Fruit fly (Drosophila melanogaster) whole organism, embryonic: ENCODE data around the gene Mon1.

ENCODE experiments used
- Asciz ChIP-seq: fragments of 200-800 bp; sonication (Bioruptor generic); optimal IDR thresholded peaks from 2 replicates; lab custom pipeline; 2017; ENCODE audit warnings: missing biosample characterization, mild to moderate bottlenecking, missing genetic modification characterization, missing genetic modification reagents
- Bdp1 ChIP-seq: fragments of 200-800 bp; sonication (Bioruptor generic); optimal IDR thresholded peaks from 3 replicates; lab custom pipeline; 2016; ENCODE audit warnings: missing biosample characterization, missing genetic modification characterization
- CG10209 ChIP-seq: fragments of 200-800 bp; sonication (Bioruptor generic); optimal IDR thresholded peaks from 3 replicates; lab custom pipeline; 2017; ENCODE audit warnings: missing biosample characterization, mild to moderate bottlenecking, missing genetic modification characterization, missing genetic modification reagents
- CG10274 ChIP-seq: fragments of 200-800 bp; sonication (Bioruptor generic); optimal IDR thresholded peaks from 3 replicates; lab custom pipeline; 2017; ENCODE audit warnings: missing biosample characterization, mild to moderate bottlenecking, missing genetic modification characterization
- CG11085 ChIP-seq: fragments of 200-800 bp; sonication (Bioruptor generic); IDR thresholded peaks from 2 replicates; pipeline ENCODE4 v1.3.6; 2022; ENCODE audit warnings: missing biosample characterization, missing genetic modification characterization
- CG11093 ChIP-seq: fragments of 200-800 bp; sonication (Bioruptor generic); IDR thresholded peaks from 3 replicates; pipeline ENCODE4 v1.3.6; 2022; ENCODE audit warnings: missing biosample characterization, missing genetic modification characterization
- CG11696 ChIP-seq: fragments of 200-800 bp; sonication (Bioruptor generic); IDR thresholded peaks from 2 replicates; pipeline ENCODE4 v1.3.6; 2022; ENCODE audit warnings: missing biosample characterization, missing genetic modification characterization
- CG11723 ChIP-seq: fragments of 200-800 bp; sonication (Bioruptor generic); optimal IDR thresholded peaks from 2 replicates; lab custom pipeline; 2017; ENCODE audit warnings: missing biosample characterization, mild to moderate bottlenecking, missing genetic modification characterization
- CG12236 ChIP-seq: fragments of 200-800 bp; sonication (Bioruptor generic); optimal IDR thresholded peaks from 2 replicates; lab custom pipeline; 2016; ENCODE audit warnings: missing biosample characterization, missing genetic modification characterization
- CG13296 ChIP-seq: fragments of 200-800 bp; sonication (Bioruptor generic); optimal IDR thresholded peaks from 3 replicates; lab custom pipeline; 2018; ENCODE audit warnings: missing biosample characterization, mild to moderate bottlenecking, missing genetic modification characterization
- CG15696 ChIP-seq: fragments of 200-800 bp; sonication (Bioruptor generic); optimal IDR thresholded peaks from 2 replicates; lab custom pipeline; 2019; ENCODE audit warnings: missing biosample characterization, mild to moderate bottlenecking, missing genetic modification characterization, moderate library complexity
- CG16863 ChIP-seq: fragments of 200-800 bp; sonication (Bioruptor generic); optimal IDR thresholded peaks from 3 replicates; lab custom pipeline; 2016; ENCODE audit warnings: missing biosample characterization, missing genetic modification characterization
- CG17328 ChIP-seq: fragments of 200-800 bp; sonication (Bioruptor generic); IDR thresholded peaks from 2 replicates; pipeline ENCODE4 v1.3.6; 2022; ENCODE audit warnings: missing biosample characterization, missing genetic modification characterization
- CG18599 ChIP-seq: fragments of 200-800 bp; sonication (Bioruptor generic); optimal IDR thresholded peaks from 3 replicates; lab custom pipeline; 2017; ENCODE audit warnings: missing biosample characterization, missing genetic modification characterization, mild to moderate bottlenecking, moderate library complexity, missing genetic modification reagents
- CG2678 ChIP-seq: fragments of 200-800 bp; sonication (Bioruptor generic); optimal IDR thresholded peaks from 3 replicates; lab custom pipeline; 2019; ENCODE audit warnings: missing biosample characterization, mild to moderate bottlenecking, missing genetic modification characterization, moderate library complexity
- CG2889 ChIP-seq: fragments of 200-800 bp; sonication (Bioruptor generic); IDR thresholded peaks from 3 replicates; pipeline ENCODE4 v1.3.6; 2022; ENCODE audit warnings: missing biosample characterization, missing genetic modification characterization
- CG34224 ChIP-seq: fragments of 200-800 bp; sonication (Bioruptor generic); IDR thresholded peaks from 3 replicates; pipeline ENCODE4 v1.3.6; 2022; ENCODE audit warnings: missing biosample characterization, missing genetic modification characterization; ENCODE audit not compliant: partially characterized antibody
- CG8290 ChIP-seq, 3 experiments: fragments of 200-800 bp; sonication (Bioruptor generic); optimal IDR thresholded peaks; 2 replicates each; lab custom pipeline; 2016 to 2019; ENCODE audit warnings: missing biosample characterization in 3 of 3, missing genetic modification characterization in 3 of 3, mild to moderate bottlenecking in 2 of 3, moderate library complexity in 1 of 3
- CG9609 ChIP-seq: fragments of 200-800 bp; sonication (Bioruptor generic); optimal IDR thresholded peaks from 3 replicates; lab custom pipeline; 2016; ENCODE audit warnings: missing biosample characterization, missing genetic modification characterization
- CTCF ChIP-seq: fragments of 200-800 bp; sonication (Bioruptor generic); optimal IDR thresholded peaks from 2 replicates; lab custom pipeline; 2017; ENCODE audit warnings: missing biosample characterization, mild to moderate bottlenecking, missing genetic modification characterization, moderate library complexity
- Doc2 ChIP-seq: fragments of 200-800 bp; sonication (Bioruptor generic); IDR thresholded peaks from 2 replicates; pipeline ENCODE4 v1.3.6; 2022; ENCODE audit warnings: missing biosample characterization, missing genetic modification characterization
- Dp ChIP-seq: fragments of 200-800 bp; sonication (Bioruptor generic); optimal IDR thresholded peaks from 2 replicates; lab custom pipeline; 2018; ENCODE audit warnings: missing biosample characterization, mild to moderate bottlenecking, missing genetic modification characterization, moderate library complexity
- Hmr ChIP-seq: fragments of 200-800 bp; sonication (Bioruptor generic); optimal IDR thresholded peaks from 3 replicates; lab custom pipeline; 2017; ENCODE audit warnings: mild to moderate bottlenecking, missing biosample characterization, missing genetic modification reagents, missing genetic modification characterization
- Hmx ChIP-seq: fragments of 200-800 bp; sonication (Bioruptor generic); optimal IDR thresholded peaks from 2 replicates; lab custom pipeline; 2016; ENCODE audit warnings: missing biosample characterization, missing genetic modification characterization
- Hr78 ChIP-seq, 2 experiments: fragments of 200-800 bp in 1 of 2; fragments of >200 bp in 1 of 2; sonication (Bioruptor generic) in 1 of 2; optimal IDR thresholded peaks; 2 replicates each; lab custom pipeline; 2017 to 2019; ENCODE audit warnings: missing biosample characterization in 2 of 2, missing genetic modification characterization in 2 of 2, mild to moderate bottlenecking in 1 of 2, moderate library complexity in 1 of 2
- MESR4 ChIP-seq: fragments of 200-800 bp; sonication (Bioruptor generic); optimal IDR thresholded peaks from 2 replicates; lab custom pipeline; 2018; ENCODE audit warnings: missing biosample characterization, mild to moderate bottlenecking, missing genetic modification characterization, moderate library complexity
- MTF-1 ChIP-seq: fragments of 200-800 bp; sonication (Bioruptor generic); optimal IDR thresholded peaks from 2 replicates; lab custom pipeline; 2018; ENCODE audit warnings: missing biosample characterization, mild to moderate bottlenecking, missing genetic modification characterization, borderline replicate concordance
- Mad ChIP-seq: fragments of 200-800 bp; sonication (Bioruptor generic); optimal IDR thresholded peaks from 2 replicates; lab custom pipeline; 2016; ENCODE audit warnings: missing biosample characterization, missing genetic modification characterization
- Nf-YB ChIP-seq: fragments of 200-800 bp; sonication (Bioruptor generic); optimal IDR thresholded peaks from 3 replicates; lab custom pipeline; 2019; ENCODE audit warnings: missing biosample characterization, mild to moderate bottlenecking, missing genetic modification characterization, moderate library complexity
- Opbp ChIP-seq: fragments of 200-800 bp; sonication (Bioruptor generic); IDR thresholded peaks from 3 replicates; pipeline ENCODE4 v1.3.6; 2022; ENCODE audit warnings: missing biosample characterization, missing genetic modification characterization; ENCODE audit not compliant: partially characterized antibody
- bab2 ChIP-seq: fragments of 200-800 bp; sonication (Bioruptor generic); optimal IDR thresholded peaks from 2 replicates; lab custom pipeline; 2016; ENCODE audit warnings: missing biosample characterization, missing genetic modification characterization
- cato ChIP-seq: fragments of 200-800 bp; sonication (Bioruptor generic); optimal IDR thresholded peaks from 2 replicates; lab custom pipeline; 2016; ENCODE audit warnings: missing biosample characterization, missing genetic modification characterization, borderline replicate concordance
- danr ChIP-seq: fragments of 200-800 bp; sonication (Bioruptor generic); IDR thresholded peaks from 2 replicates; pipeline ENCODE4 v1.3.6; 2022; ENCODE audit warnings: missing biosample characterization, missing genetic modification characterization
- dmrt99B ChIP-seq: fragments of 200-800 bp; sonication (Bioruptor generic); optimal IDR thresholded peaks from 2 replicates; lab custom pipeline; 2018; ENCODE audit warnings: missing biosample characterization, mild to moderate bottlenecking, missing genetic modification characterization, moderate library complexity
- eyg ChIP-seq: fragments of 200-800 bp; sonication (Bioruptor generic); optimal IDR thresholded peaks from 3 replicates; lab custom pipeline; 2016; ENCODE audit warnings: missing biosample characterization, missing genetic modification characterization
- gsb-n ChIP-seq: fragments of 200-800 bp; sonication (Bioruptor generic); optimal IDR thresholded peaks from 3 replicates; lab custom pipeline; 2018; ENCODE audit warnings: missing biosample characterization, mild to moderate bottlenecking, missing genetic modification characterization
- kni ChIP-seq: fragments of 200-800 bp; sonication (Bioruptor generic); optimal IDR thresholded peaks from 3 replicates; lab custom pipeline; 2017; ENCODE audit warnings: mild to moderate bottlenecking, missing biosample characterization, missing genetic modification reagents, missing genetic modification characterization
- lmd ChIP-seq: fragments of 200-800 bp; sonication (Bioruptor generic); IDR thresholded peaks from 2 replicates; pipeline ENCODE4 v1.3.6; 2022; ENCODE audit warnings: missing biosample characterization, missing genetic modification characterization
- lov ChIP-seq, 2 experiments: fragments of 200-800 bp in 1 of 2; fragments of >200 bp in 1 of 2; sonication (Bioruptor generic) in 1 of 2; IDR thresholded peaks in 1 of 2; optimal IDR thresholded peaks in 1 of 2; 2 replicates in 1 of 2; 3 replicates in 1 of 2; pipeline versions ENCODE4 v1.3.6 to Lab custom; 2017 to 2022; ENCODE audit warnings: missing biosample characterization in 1 of 2, missing genetic modification characterization in 1 of 2
- otp ChIP-seq: fragments of 200-800 bp; sonication (Bioruptor generic); IDR thresholded peaks from 3 replicates; pipeline ENCODE4, ENCODE4 v1.3.6; 2022; ENCODE audit warnings: missing biosample characterization, missing genetic modification characterization
- pros ChIP-seq: fragments of 200-800 bp; sonication (Bioruptor generic); optimal IDR thresholded peaks from 3 replicates; lab custom pipeline; 2019; ENCODE audit warnings: missing biosample characterization, mild to moderate bottlenecking, missing genetic modification characterization, moderate library complexity
- scrt ChIP-seq: fragments of 200-800 bp; sonication (Bioruptor generic); optimal IDR thresholded peaks from 2 replicates; lab custom pipeline; 2018; ENCODE audit warnings: missing biosample characterization, mild to moderate bottlenecking, missing genetic modification characterization, moderate library complexity
- sim ChIP-seq: fragments of 200-800 bp; sonication (Bioruptor generic); IDR thresholded peaks from 2 replicates; pipeline ENCODE4 v1.3.6; 2022; ENCODE audit warnings: missing biosample characterization, missing genetic modification characterization
- sima ChIP-seq: fragments of 200-800 bp; sonication (Bioruptor generic); optimal IDR thresholded peaks from 2 replicates; lab custom pipeline; 2016; ENCODE audit warnings: missing biosample characterization, missing genetic modification characterization
- tio ChIP-seq: fragments of 200-800 bp; sonication (Bioruptor generic); optimal IDR thresholded peaks from 2 replicates; lab custom pipeline; 2017; ENCODE audit warnings: missing biosample characterization, missing genetic modification characterization, inconsistent platforms
- trem ChIP-seq: fragments of 200-800 bp; optimal IDR thresholded peaks from 3 replicates; lab custom pipeline; 2019; ENCODE audit warnings: missing biosample characterization, mild to moderate bottlenecking, missing genetic modification characterization, moderate library complexity
- trh ChIP-seq: fragments of 200-800 bp; sonication (Bioruptor generic); optimal IDR thresholded peaks from 2 replicates; lab custom pipeline; 2016; ENCODE audit warnings: missing biosample characterization, missing genetic modification characterization
- twi ChIP-seq: fragments of 200-800 bp; optimal IDR thresholded peaks from 2 replicates; lab custom pipeline; 2019; ENCODE audit warnings: missing biosample characterization, mild to moderate bottlenecking, missing genetic modification characterization, moderate library complexity

The Mon1 gene

dm6 chr2L:4837772-4838397, 12.6 kb upstream of the Mon1 start, which contains the start of the genes tank and CG12194 (continued):
- peak; percentile 99 for TF ChIP-seq CG2889 (GFP tag; lab: Robert Waterston, UW)
- TF ChIP-seq Asciz (GFP tag; lab: Kevin White, UChicago) = peak; percentile 99
- TF ChIP-seq CG2678 = peak; percentile 98
- peak; percentile 95 for TF ChIP-seq scrt (GFP tag; lab: Kevin White, UChicago)
- TF ChIP-seq CG15696 (tag; lab: Kevin White, UChicago) = peak; percentile 86
- TF ChIP-seq CG11723 (GFP tag; lab: Kevin White, UChicago) = peak; percentile 98
- TF ChIP-seq MESR4 = peak; percentile 99
- TF ChIP-seq Mad (GFP tag; lab: Kevin White, UChicago) = peak; percentile 99
- TF ChIP-seq CG11093 (GFP tag; lab: Robert Waterston, UW) = peak; percentile 99
- TF ChIP-seq Dp (GFP tag; lab: Kevin White, UChicago) = peak; percentile 42
- peak; percentile 61; the same call in 1 of the 3 replicates for TF ChIP-seq Opbp
- peak; percentile 98 for TF ChIP-seq MTF-1 (GFP tag; lab: Kevin White, UChicago)
- TF ChIP-seq otp = peak; percentile 99
- peak; percentile 92 for TF ChIP-seq Hmx (GFP tag; lab: Kevin White, UChicago)
- peak; percentile 31 for TF ChIP-seq kni (GFP tag; lab: Kevin White, UChicago)
- peak; percentile 97 for TF ChIP-seq CG8290 (GFP tag; optimal IDR thresholded peaks at IDR 0.05; lab: Kevin White, UChicago)
- peak; percentile 89 to 100 for TF ChIP-seq CG8290 (tag; optimal IDR thresholded peaks at IDR 0.05; lab: Kevin White, UChicago)
- peak; percentile 100 for TF ChIP-seq lmd (GFP tag; lab: Robert Waterston, UW)
- peak; percentile 99 for TF ChIP-seq Hmr (GFP tag; lab: Kevin White, UChicago)
- peak; percentile 99 for TF ChIP-seq CG9609 (GFP tag; lab: Kevin White, UChicago)
- peak; percentile 70 for TF ChIP-seq CG34224 (GFP tag; lab: Robert Waterston, UW)
- peak; percentile 91 for TF ChIP-seq twi
- peak; percentile 99 for TF ChIP-seq danr
- TF ChIP-seq CG11696 (GFP tag; lab: Robert Waterston, UW) = peak; percentile 97
- TF ChIP-seq CG16863 (GFP tag; lab: Kevin White, UChicago) = peak; percentile 99
- peak; percentile 88 for TF ChIP-seq Nf-YB
- TF ChIP-seq gsb-n (tag; lab: Kevin White, UChicago) = peak; percentile 99
- no peak for TF ChIP-seq pros
- peak in 1 of 2 experiments; percentile 86 for TF ChIP-seq Hr78 (GFP tag; optimal IDR thresholded peaks at IDR 0.05; lab: Kevin White, UChicago)
- peak; percentile 100 for TF ChIP-seq CG17328 (GFP tag; lab: Robert Waterston, UW)
- TF ChIP-seq CG18599 (GFP tag; lab: Kevin White, UChicago) = peak; percentile 98
- TF ChIP-seq cato = peak; percentile 99
- TF ChIP-seq Bdp1 = peak; percentile 95
- TF ChIP-seq sim (GFP tag; lab: Robert Waterston, UW) = peak; percentile 99
- peak; percentile 99 for TF ChIP-seq CG12236
- TF ChIP-seq sima (GFP tag; lab: Kevin White, UChicago) = peak; percentile 96
- TF ChIP-seq trem (tag; lab: Kevin White, UChicago) = peak; percentile 96
- peak; percentile 98 for TF ChIP-seq CG11085 (GFP tag; lab: Robert Waterston, UW)
- peak; percentile 99 for TF ChIP-seq bab2 (GFP tag; lab: Kevin White, UChicago)
- peak; percentile 98 for TF ChIP-seq Doc2 (GFP tag; lab: Robert Waterston, UW)
- TF ChIP-seq trh (GFP tag; lab: Kevin White, UChicago) = peak; percentile 98
- TF ChIP-seq CG13296 (GFP tag; lab: Kevin White, UChicago) = peak; percentile 92
- peak; percentile 93 for TF ChIP-seq CG10274 (GFP tag; lab: Kevin White, UChicago)
- no peak for TF ChIP-seq lov (optimal IDR thresholded peaks at IDR 0.05; lab: Kevin White, UChicago)
- TF ChIP-seq lov (GFP tag; IDR thresholded peaks at IDR 0.05; lab: Robert Waterston, UW) = peak; percentile 99
- peak; percentile 99 for TF ChIP-seq dmrt99B (tag; lab: Kevin White, UChicago)
- TF ChIP-seq CTCF (GFP tag; lab: Kevin White, UChicago) = peak; percentile 73
- TF ChIP-seq eyg (GFP tag; lab: Kevin White, UChicago) = peak; percentile 99
- TF ChIP-seq tio (GFP tag; lab: Kevin White, UChicago) = peak; percentile 99
- TF ChIP-seq CG10209 (GFP tag; lab: Kevin White, UChicago) = peak; percentile 99
